Worm (Caenorhabditis elegans) whole organism, late embryonic: ENCODE data around the gene R04F11.5.

Source experiments
- C38D4.7 ChIP-seq: fragments of 200-800 bp; sonication (Bioruptor generic); optimal IDR thresholded peaks from 2 replicates; lab custom pipeline; 2018; ENCODE audit warnings: mild to moderate bottlenecking, missing genetic modification characterization, moderate library complexity, missing compliant biosample characterization
- ceh-18 ChIP-seq: sonication (generic microtip); optimal IDR thresholded peaks from 2 replicates; lab custom pipeline; 2016; ENCODE audit warnings: missing genetic modification characterization, missing compliant biosample characterization
- lim-6 ChIP-seq: sonication (generic microtip); optimal IDR thresholded peaks from 2 replicates; lab custom pipeline; 2016; ENCODE audit warnings: missing genetic modification characterization, missing compliant biosample characterization
- madf-2 ChIP-seq: sonication (generic microtip); optimal IDR thresholded peaks from 2 replicates; lab custom pipeline; 2017; ENCODE audit warnings: missing genetic modification characterization, missing compliant biosample characterization
- nhr-232 ChIP-seq: sonication (generic microtip); optimal IDR thresholded peaks from 2 replicates; lab custom pipeline; 2016; ENCODE audit warnings: missing genetic modification characterization, missing compliant biosample characterization
- pha-4 ChIP-seq: fragments of 150-350 bp; optimal IDR thresholded peaks from 2 replicates; lab custom pipeline; 2018; ENCODE audit warnings: missing biosample characterization, missing genetic modification reagents, missing genetic modification characterization
- pqm-1 ChIP-seq: sonication (generic microtip); optimal IDR thresholded peaks from 2 replicates; lab custom pipeline; 2016; ENCODE audit warnings: missing genetic modification characterization, missing compliant biosample characterization

DNA sequence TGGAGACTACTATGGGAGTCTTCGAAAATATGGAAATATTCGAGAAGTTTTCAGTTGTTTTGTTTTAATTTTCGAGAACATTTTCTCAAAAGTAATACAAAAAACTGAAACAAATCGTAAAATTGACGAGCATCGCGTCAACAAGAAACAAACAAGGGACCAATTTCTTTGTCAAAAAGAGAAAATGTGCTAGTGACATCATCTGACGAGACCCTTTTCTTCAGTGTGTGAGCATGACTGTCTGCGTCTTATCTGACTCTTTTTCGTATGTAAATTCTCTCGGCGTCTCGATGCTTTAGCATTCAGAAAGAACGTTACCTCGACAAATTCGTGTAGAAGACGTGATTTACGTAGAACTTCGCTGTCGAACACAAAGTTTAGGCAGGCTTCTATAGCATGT lies 30.2 kb downstream of the R04F11.5 start:
- TF ChIP-seq lim-6 (no peak), madf-2 (tag; lab: Kevin White, UChicago) (no peak), ceh-18 (tag; lab: Kevin White, UChicago) (no peak), nhr-232 (tag; lab: Kevin White, UChicago) (no peak), C38D4.7 (GFP tag; lab: Kevin White, UChicago) (no peak), pqm-1 (no peak), pha-4 (tag; lab: Kevin White, UChicago) (no peak)
